Fruit fly (Drosophila melanogaster): ENCODE results near the gene CG42784.

CG42784 gene

DNA sequence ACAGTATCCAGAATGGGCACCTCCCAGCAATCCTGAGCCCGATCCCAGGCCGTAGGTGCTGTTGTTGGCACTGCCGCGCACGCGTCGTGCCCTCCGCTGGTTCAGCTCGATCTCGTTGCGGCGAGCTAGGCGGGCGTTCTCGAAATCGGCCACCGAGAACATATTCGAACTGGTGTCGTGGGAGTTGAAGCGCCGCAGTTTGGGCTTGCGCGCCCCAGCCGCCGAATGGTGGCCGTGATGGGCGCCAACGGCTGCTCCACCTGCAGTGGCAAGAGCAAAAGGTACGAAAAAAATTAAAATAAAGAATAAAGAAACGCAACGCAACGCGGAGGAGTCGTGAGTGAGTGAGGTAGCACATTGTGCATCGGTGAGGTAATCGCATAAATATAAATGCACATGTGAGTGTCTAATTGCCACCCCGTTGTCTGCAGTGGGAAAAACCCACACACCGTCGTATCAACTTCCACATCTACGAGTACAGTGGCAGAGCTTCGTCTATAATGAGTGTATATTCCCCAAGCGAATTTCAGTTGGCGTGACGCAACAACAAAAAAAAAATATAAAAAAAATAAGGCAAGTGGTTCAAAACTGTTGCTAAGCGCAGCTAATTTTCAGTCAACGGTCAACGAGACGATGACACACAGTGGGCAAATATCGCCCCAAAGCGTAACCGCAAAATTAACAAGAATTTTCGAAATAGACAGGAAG, 94.5 kb downstream of the CG42784 start:
- TF ChIP-seq CG8159 (tag; optimal IDR thresholded peaks at IDR 0.05) (no peak), CG32121 (GFP tag; IDR thresholded peaks at IDR 0.05) (no peak), EcR (GFP tag; optimal IDR thresholded peaks at IDR 0.05) (no peak), CG8301 (tag; optimal IDR thresholded peaks at IDR 0.05) (no peak), fd96Ca (GFP tag; IDR thresholded peaks at IDR 0.05) (no peak; the same call in 2 of the 3 replicates), CG34367 (tag; optimal IDR thresholded peaks at IDR 0.05) (no peak), CG13204 (GFP tag; optimal IDR thresholded peaks at IDR 0.05) (no peak), rn (GFP tag; IDR thresholded peaks at IDR 0.05) (no peak)

DNA sequence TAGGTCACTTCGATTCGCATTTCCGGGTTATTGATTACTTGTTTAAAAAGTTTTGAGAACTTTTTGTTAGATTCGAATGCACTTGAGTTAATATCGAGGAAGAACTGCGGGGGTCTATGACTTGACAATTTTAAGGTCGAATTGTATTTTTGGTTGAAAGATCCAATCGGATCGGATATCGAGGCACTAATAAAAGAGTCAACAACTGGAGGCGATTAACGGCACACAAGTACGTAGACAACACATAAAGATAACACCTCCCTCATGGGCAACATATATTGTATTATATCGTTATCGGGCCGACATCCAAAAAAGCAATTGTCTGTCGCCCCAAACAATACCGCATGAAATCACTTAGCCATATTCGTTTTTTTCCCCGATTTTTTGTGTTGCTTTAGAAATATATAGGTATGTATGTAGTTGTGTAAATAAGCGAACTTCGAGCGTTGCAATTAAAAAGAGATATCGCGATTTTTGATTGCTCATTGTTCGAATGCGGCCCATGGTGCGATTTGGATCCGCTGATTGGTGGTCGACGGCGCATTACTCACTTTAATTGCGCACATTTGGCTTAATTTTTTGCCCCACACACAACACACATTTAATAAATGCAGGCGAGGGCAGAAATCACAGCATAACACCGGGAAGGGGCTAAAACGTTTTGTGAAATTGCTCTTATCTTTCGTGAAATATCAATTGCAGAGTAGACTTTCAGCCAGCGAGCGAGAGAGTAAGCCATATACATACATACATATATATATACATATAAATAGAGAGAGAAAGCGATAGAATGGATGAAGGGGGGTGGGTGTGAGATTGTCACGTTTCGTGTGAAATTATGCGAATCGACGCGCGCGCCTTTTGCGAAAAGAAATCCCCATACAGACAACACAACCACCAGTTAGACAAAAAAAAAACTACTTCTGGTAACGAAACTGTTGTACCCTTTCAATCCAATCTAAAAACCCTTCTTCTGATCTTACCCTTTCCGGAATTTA, 95.9 kb downstream of the CG42784 start:
- TF ChIP-seq CG4496 (GFP tag; IDR thresholded peaks at IDR 0.05) (0 out of 3 replicates have a peak, but pooled peaks have one; percentile 23), EcR (GFP tag; optimal IDR thresholded peaks at IDR 0.05) (no peak)

DNA sequence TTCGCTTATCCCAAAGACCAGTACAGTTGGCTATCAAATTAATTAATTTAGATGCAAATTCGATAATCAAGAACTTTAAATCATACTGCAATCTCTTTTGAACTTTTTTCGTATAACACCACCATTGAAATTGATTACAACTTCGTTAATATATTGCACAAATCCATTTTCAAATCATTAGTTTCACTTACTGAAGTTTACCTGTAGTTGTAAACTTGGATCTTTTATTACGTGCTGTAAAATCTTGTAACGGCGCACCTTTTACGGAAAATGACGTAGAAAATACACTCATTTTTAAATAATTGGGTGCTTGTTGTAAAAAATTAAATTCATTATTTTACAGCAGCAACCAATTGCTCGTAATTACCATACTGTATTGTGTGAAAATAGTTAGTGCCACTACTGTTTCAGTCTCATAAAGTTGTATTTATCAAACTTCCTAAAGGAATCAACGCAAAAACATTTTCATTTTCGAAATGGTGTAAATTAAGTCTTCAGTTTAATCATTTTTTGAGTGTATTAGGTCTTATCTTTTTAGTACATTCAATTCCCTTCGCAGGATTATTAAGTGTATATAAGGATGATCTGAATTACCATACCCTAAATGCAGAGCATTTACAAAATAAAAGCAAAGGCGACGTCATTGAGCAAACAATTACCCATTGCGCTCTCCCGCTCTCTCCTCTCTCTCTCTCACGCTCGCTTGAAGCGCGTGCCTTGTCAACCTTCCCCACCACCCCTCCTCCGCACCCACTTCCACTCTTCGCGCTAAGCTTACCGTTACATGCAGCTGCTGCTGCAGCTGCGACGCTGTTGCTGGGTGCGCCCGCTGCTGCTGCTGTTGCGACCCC, 97.2 kb downstream of the CG42784 start:
- no peak for TF ChIP-seq EcR (GFP tag; optimal IDR thresholded peaks at IDR 0.05)
- TF ChIP-seq CG8159 (tag; optimal IDR thresholded peaks at IDR 0.05): peak; percentile 24
- no peak for TF ChIP-seq gl (tag; optimal IDR thresholded peaks at IDR 0.05)
- no peak for TF ChIP-seq CG8301 (tag; optimal IDR thresholded peaks at IDR 0.05)
- TF ChIP-seq rn (GFP tag; IDR thresholded peaks at IDR 0.05): no peak
- TF ChIP-seq CG4496 (GFP tag; IDR thresholded peaks at IDR 0.05): peak; percentile 63
- peak; percentile 48; the same call in 1 of the 2 replicates for TF ChIP-seq CG12605 (GFP tag; IDR thresholded peaks at IDR 0.05)
- TF ChIP-seq CG34367 (tag; optimal IDR thresholded peaks at IDR 0.05): peak; percentile 8
- TF ChIP-seq CG14655 (GFP tag; optimal IDR thresholded peaks at IDR 0.05): peak; percentile 27
- peak; percentile 8; the same call in 1 of the 3 replicates for TF ChIP-seq fd96Ca (GFP tag; IDR thresholded peaks at IDR 0.05)
- no peak for TF ChIP-seq CG10348 (GFP tag; IDR thresholded peaks at IDR 0.05)
- TF ChIP-seq CG9948 (tag; optimal IDR thresholded peaks at IDR 0.05): no peak
- peak; percentile 25 for TF ChIP-seq CG15710 (tag; optimal IDR thresholded peaks at IDR 0.05)
- TF ChIP-seq Pif1A (GFP tag; optimal IDR thresholded peaks at IDR 0.05): peak; percentile 20
- peak; percentile 1 for TF ChIP-seq Pif1B (GFP tag; optimal IDR thresholded peaks at IDR 0.05)
- peak; percentile 55 for TF ChIP-seq Ets98B (GFP tag; IDR thresholded peaks at IDR 0.05)
- no peak for TF ChIP-seq CG17806 (tag; optimal IDR thresholded peaks at IDR 0.05)
- TF ChIP-seq CG32121 (GFP tag; IDR thresholded peaks at IDR 0.05): peak; percentile 39; the same call in 1 of the 2 replicates
- peak; percentile 14 for TF ChIP-seq D1 (tag; optimal IDR thresholded peaks at IDR 0.05)

DNA sequence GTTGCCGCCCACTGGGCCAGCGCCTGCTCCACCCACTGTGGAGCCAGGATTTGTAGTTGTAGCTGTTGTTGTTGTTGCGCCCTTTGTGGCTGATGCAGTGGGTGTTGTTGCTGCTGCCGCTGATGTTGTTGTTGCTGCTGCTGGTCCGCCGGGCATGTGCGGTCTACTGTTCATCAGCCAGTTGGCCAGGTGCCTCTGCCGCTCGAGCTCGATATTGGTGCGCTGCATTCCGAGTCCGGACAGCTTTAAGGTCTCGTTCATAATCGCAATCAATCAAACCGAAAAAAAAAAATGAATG, 97.8 kb downstream of the CG42784 start:
- TF ChIP-seq CG13204 (GFP tag; optimal IDR thresholded peaks at IDR 0.05) (peak; percentile 97), CG32121 (GFP tag; IDR thresholded peaks at IDR 0.05) (no peak), CG12605 (GFP tag; IDR thresholded peaks at IDR 0.05) (no peak), CG9948 (tag; optimal IDR thresholded peaks at IDR 0.05) (no peak), D1 (tag; optimal IDR thresholded peaks at IDR 0.05) (no peak)

DNA sequence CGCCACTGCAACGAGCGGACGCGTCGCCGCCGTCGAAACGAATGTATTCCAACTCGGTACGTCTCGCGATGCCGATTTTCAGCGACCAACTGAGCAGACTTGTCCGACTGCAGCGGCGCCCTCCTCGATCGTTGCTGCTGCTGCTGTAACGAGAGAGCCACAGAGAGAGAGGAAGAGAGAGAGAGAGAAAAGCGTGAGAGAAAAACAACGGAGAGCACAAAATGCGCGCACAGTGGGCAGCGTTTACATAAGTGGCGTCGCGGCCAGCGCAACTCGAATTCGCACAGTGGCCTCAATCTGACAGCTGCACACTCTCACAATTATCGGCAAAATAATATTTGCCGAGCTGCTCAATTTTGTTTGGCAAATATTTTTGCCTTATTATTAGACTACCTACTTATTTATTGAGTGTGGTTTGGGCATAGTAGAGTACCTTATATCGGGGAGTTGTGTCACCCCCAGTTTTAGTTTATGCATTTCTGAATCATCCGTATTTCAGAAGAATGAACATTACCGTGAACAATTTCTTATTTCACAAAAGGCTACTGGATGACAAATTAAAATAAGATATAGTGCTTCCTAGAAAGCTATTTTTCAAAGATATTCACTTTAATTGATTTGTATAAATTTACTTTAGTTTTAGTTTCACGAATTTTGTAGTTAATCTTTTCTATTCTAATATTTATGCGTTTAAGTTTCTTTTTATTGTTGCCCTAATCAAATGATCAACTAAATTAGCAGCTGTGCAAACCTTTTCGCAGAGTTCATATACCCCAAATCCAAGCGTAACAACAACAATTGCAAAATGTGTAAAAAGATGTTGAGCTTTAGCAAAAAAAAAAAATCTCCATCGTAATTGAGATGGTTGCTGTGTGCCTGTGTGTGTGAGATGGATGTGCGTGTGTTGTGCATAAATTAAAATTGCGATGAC, 98.4 kb downstream of the CG42784 start:
- TF ChIP-seq CG12605 (GFP tag; IDR thresholded peaks at IDR 0.05) (peak; percentile 77), CG4496 (GFP tag; IDR thresholded peaks at IDR 0.05) (peak; percentile 62), gl (tag; optimal IDR thresholded peaks at IDR 0.05) (peak; percentile 20), D1 (tag; optimal IDR thresholded peaks at IDR 0.05) (peak; percentile 25), CG32121 (GFP tag; IDR thresholded peaks at IDR 0.05) (no peak; the same call in 1 of the 2 replicates), Ets98B (GFP tag; IDR thresholded peaks at IDR 0.05) (peak; percentile 79), CG9948 (tag; optimal IDR thresholded peaks at IDR 0.05) (peak; percentile 15), CG8301 (tag; optimal IDR thresholded peaks at IDR 0.05) (peak; percentile 42), Snoo (tag; optimal IDR thresholded peaks at IDR 0.05) (no peak), CG34367 (tag; optimal IDR thresholded peaks at IDR 0.05) (no peak), EcR (GFP tag; optimal IDR thresholded peaks at IDR 0.05) (no peak), CG8159 (tag; optimal IDR thresholded peaks at IDR 0.05) (peak; percentile 51), CG17806 (tag; optimal IDR thresholded peaks at IDR 0.05) (peak; percentile 29), CG13204 (GFP tag; optimal IDR thresholded peaks at IDR 0.05) (peak; percentile 85), CG15710 (tag; optimal IDR thresholded peaks at IDR 0.05) (peak; percentile 37), Pif1B (GFP tag; optimal IDR thresholded peaks at IDR 0.05) (peak; percentile 50), fd96Ca (GFP tag; IDR thresholded peaks at IDR 0.05) (peak; percentile 68; the same call in 2 of the 3 replicates), CG10348 (GFP tag; IDR thresholded peaks at IDR 0.05) (no peak), Pif1A (GFP tag; optimal IDR thresholded peaks at IDR 0.05) (peak; percentile 19), rn (GFP tag; IDR thresholded peaks at IDR 0.05) (no peak), CG14655 (GFP tag; optimal IDR thresholded peaks at IDR 0.05) (peak; percentile 70)
